Fruit fly (Drosophila melanogaster) whole organism, embryonic: ENCODE data around the gene CG16779.

Experiments used
- Aef1 ChIP-seq: fragments of 200-800 bp; sonication (Bioruptor generic); IDR thresholded peaks from 3 replicates; pipeline ENCODE4 v1.3.6; 2022; ENCODE audit warnings: missing biosample characterization, missing genetic modification characterization
- B-H1 ChIP-seq: fragments of 200-800 bp; sonication (Bioruptor generic); IDR thresholded peaks from 3 replicates; pipeline ENCODE4 v1.3.6; 2022; ENCODE audit warnings: missing biosample characterization, missing genetic modification characterization
- CG11456 ChIP-seq: fragments of 200-800 bp; sonication (Bioruptor generic); IDR thresholded peaks from 3 replicates; pipeline ENCODE4 v1.3.6; 2022; ENCODE audit warnings: missing biosample characterization, missing genetic modification characterization
- CG11723 ChIP-seq: fragments of 200-800 bp; sonication (Bioruptor generic); optimal IDR thresholded peaks from 2 replicates; lab custom pipeline; 2017; ENCODE audit warnings: missing biosample characterization, mild to moderate bottlenecking, missing genetic modification characterization
- CG13624 ChIP-seq: fragments of 200-800 bp; sonication (Bioruptor generic); optimal IDR thresholded peaks from 2 replicates; lab custom pipeline; 2016; ENCODE audit warnings: missing biosample characterization, missing genetic modification characterization
- CG13894 ChIP-seq: fragments of 200-800 bp; sonication (Bioruptor generic); optimal IDR thresholded peaks from 3 replicates; lab custom pipeline; 2018; ENCODE audit warnings: missing biosample characterization, mild to moderate bottlenecking, missing genetic modification characterization, moderate library complexity
- CG14050 ChIP-seq: fragments of 200-800 bp; sonication (Bioruptor generic); IDR thresholded peaks from 3 replicates; pipeline ENCODE4 v1.3.6; 2022; ENCODE audit warnings: missing biosample characterization, missing genetic modification characterization
- CG14667 ChIP-seq: fragments of 200-800 bp; sonication (Bioruptor generic); IDR thresholded peaks from 2 replicates; pipeline ENCODE4 v1.3.6; 2022; ENCODE audit warnings: missing biosample characterization, missing genetic modification characterization
- CG15601 ChIP-seq: fragments of 200-800 bp; sonication (Bioruptor generic); optimal IDR thresholded peaks from 3 replicates; lab custom pipeline; 2019; ENCODE audit warnings: missing biosample characterization, mild to moderate bottlenecking, missing genetic modification characterization, moderate library complexity
- CG16813 ChIP-seq: fragments of 200-800 bp; sonication (Bioruptor generic); IDR thresholded peaks from 3 replicates; pipeline ENCODE4 v1.3.6; 2022; ENCODE audit warnings: missing biosample characterization, missing genetic modification characterization; ENCODE audit not compliant: partially characterized antibody
- CG17328 ChIP-seq: fragments of 200-800 bp; sonication (Bioruptor generic); IDR thresholded peaks from 2 replicates; pipeline ENCODE4 v1.3.6; 2022; ENCODE audit warnings: missing biosample characterization, missing genetic modification characterization
- CG17359 ChIP-seq: fragments of 200-800 bp; sonication (Bioruptor generic); optimal IDR thresholded peaks from 3 replicates; lab custom pipeline; 2018; ENCODE audit warnings: missing biosample characterization, mild to moderate bottlenecking, missing genetic modification characterization, moderate library complexity
- CG18599 ChIP-seq: fragments of 200-800 bp; sonication (Bioruptor generic); optimal IDR thresholded peaks from 3 replicates; lab custom pipeline; 2017; ENCODE audit warnings: missing biosample characterization, missing genetic modification characterization, mild to moderate bottlenecking, moderate library complexity, missing genetic modification reagents
- CG18619 ChIP-seq: fragments of 200-800 bp; sonication (Bioruptor generic); optimal IDR thresholded peaks from 3 replicates; lab custom pipeline; 2017; ENCODE audit warnings: missing biosample characterization, mild to moderate bottlenecking, missing genetic modification characterization
- CG18764 ChIP-seq: fragments of 200-800 bp; sonication (Bioruptor generic); optimal IDR thresholded peaks from 3 replicates; lab custom pipeline; 2016; ENCODE audit warnings: missing biosample characterization, missing genetic modification characterization
- CG33213 ChIP-seq: fragments of 200-800 bp; sonication (Bioruptor generic); optimal IDR thresholded peaks from 3 replicates; lab custom pipeline; 2016; ENCODE audit warnings: missing biosample characterization, missing genetic modification characterization
- CG34376 ChIP-seq: fragments of 200-800 bp; sonication (Bioruptor generic); optimal IDR thresholded peaks from 2 replicates; lab custom pipeline; 2018; ENCODE audit warnings: missing biosample characterization, mild to moderate bottlenecking, missing genetic modification characterization
- CG3726 ChIP-seq: fragments of 200-800 bp; sonication (Bioruptor generic); IDR thresholded peaks from 3 replicates; pipeline ENCODE4, ENCODE4 v1.3.6; 2022; ENCODE audit warnings: missing biosample characterization, missing genetic modification characterization
- CG3847 ChIP-seq: fragments of 200-800 bp; sonication (Bioruptor generic); IDR thresholded peaks from 2 replicates; pipeline ENCODE4 v1.3.6; 2022; ENCODE audit warnings: missing biosample characterization, missing genetic modification characterization
- CG4707 ChIP-seq: fragments of 200-800 bp; sonication (Bioruptor generic); optimal IDR thresholded peaks from 2 replicates; lab custom pipeline; 2018; ENCODE audit warnings: missing biosample characterization, mild to moderate bottlenecking, missing genetic modification characterization, moderate library complexity
- CG5180 ChIP-seq: fragments of 200-800 bp; sonication (Bioruptor generic); optimal IDR thresholded peaks from 3 replicates; lab custom pipeline; 2017; ENCODE audit warnings: missing biosample characterization, missing genetic modification characterization, mild to moderate bottlenecking, moderate library complexity, missing genetic modification reagents
- CG6854 ChIP-seq: fragments of 200-800 bp; sonication (Bioruptor generic); optimal IDR thresholded peaks from 3 replicates; lab custom pipeline; 2017; ENCODE audit warnings: missing biosample characterization, mild to moderate bottlenecking, missing genetic modification characterization
- CG7987 ChIP-seq: fragments of 200-800 bp; sonication (Bioruptor generic); optimal IDR thresholded peaks from 2 replicates; lab custom pipeline; 2018; ENCODE audit warnings: missing biosample characterization, mild to moderate bottlenecking, missing genetic modification characterization, moderate library complexity
- CG8359 ChIP-seq: fragments of 200-800 bp; sonication (Bioruptor generic); optimal IDR thresholded peaks from 2 replicates; lab custom pipeline; 2017; ENCODE audit warnings: missing biosample characterization, mild to moderate bottlenecking, missing genetic modification characterization, borderline replicate concordance
- CG8924 ChIP-seq: fragments of 200-800 bp; optimal IDR thresholded peaks from 3 replicates; lab custom pipeline; 2019; ENCODE audit warnings: missing biosample characterization, mild to moderate bottlenecking, missing genetic modification characterization, moderate library complexity
- CG9797 ChIP-seq: fragments of 200-800 bp; sonication (Bioruptor generic); optimal IDR thresholded peaks from 3 replicates; lab custom pipeline; 2018; ENCODE audit warnings: missing biosample characterization, mild to moderate bottlenecking, missing genetic modification characterization
- CG9932 ChIP-seq: fragments of 200-800 bp; sonication (Bioruptor generic); IDR thresholded peaks from 2 replicates; pipeline ENCODE4 v1.3.6; 2022; ENCODE audit warnings: missing biosample characterization, missing genetic modification characterization
- Gsc ChIP-seq: fragments of 200-800 bp; sonication (Bioruptor generic); IDR thresholded peaks from 2 replicates; pipeline ENCODE4 v1.3.6; 2022; ENCODE audit warnings: missing biosample characterization, missing genetic modification characterization
- HLH54F ChIP-seq: fragments of 200-800 bp; sonication (Bioruptor generic); optimal IDR thresholded peaks from 3 replicates; lab custom pipeline; 2016; ENCODE audit warnings: missing biosample characterization, missing genetic modification characterization
- Mad ChIP-seq: fragments of 200-800 bp; sonication (Bioruptor generic); optimal IDR thresholded peaks from 2 replicates; lab custom pipeline; 2016; ENCODE audit warnings: missing biosample characterization, missing genetic modification characterization
- Pdp1 ChIP-seq, 2 experiments: fragments of 200-800 bp; sonication (Bioruptor generic); optimal IDR thresholded peaks; 3 replicates each; lab custom pipeline; 2016; ENCODE audit warnings: missing biosample characterization in 2 of 2, missing genetic modification characterization in 2 of 2, mild to moderate bottlenecking in 1 of 2, moderate library complexity in 1 of 2
- Ravus ChIP-seq: fragments of 200-800 bp; sonication (Bioruptor generic); IDR thresholded peaks from 2 replicates; pipeline ENCODE4 v1.3.6; 2022; ENCODE audit warnings: missing biosample characterization, missing genetic modification characterization
- TFAM ChIP-seq: fragments of 200-800 bp; sonication (Bioruptor generic); optimal IDR thresholded peaks from 2 replicates; lab custom pipeline; 2017; ENCODE audit warnings: missing biosample characterization, missing genetic modification characterization, inconsistent platforms
- Xbp1 ChIP-seq: fragments of 200-800 bp; sonication (Bioruptor generic); optimal IDR thresholded peaks from 3 replicates; lab custom pipeline; 2016; ENCODE audit warnings: missing biosample characterization, mild to moderate bottlenecking, missing genetic modification characterization
- ac ChIP-seq: fragments of 200-800 bp; sonication (Bioruptor generic); optimal IDR thresholded peaks from 3 replicates; lab custom pipeline; 2017; ENCODE audit warnings: missing biosample characterization, mild to moderate bottlenecking, missing genetic modification characterization
- al ChIP-seq: fragments of 200-800 bp; sonication (Bioruptor generic); IDR thresholded peaks from 2 replicates; pipeline ENCODE4 v1.3.6; 2022; ENCODE audit warnings: missing biosample characterization, missing genetic modification characterization
- bigmax ChIP-seq: fragments of 200-800 bp; sonication (Bioruptor generic); optimal IDR thresholded peaks from 2 replicates; lab custom pipeline; 2018; ENCODE audit warnings: missing biosample characterization, mild to moderate bottlenecking, missing genetic modification characterization
- chif ChIP-seq, 2 experiments: fragments of 200-800 bp; sonication (Bioruptor generic); optimal IDR thresholded peaks; 3 replicates each; lab custom pipeline; 2016; ENCODE audit warnings: missing biosample characterization in 2 of 2, missing genetic modification characterization in 2 of 2
- dm ChIP-seq: fragments of 200-800 bp; sonication (Bioruptor generic); optimal IDR thresholded peaks from 3 replicates; lab custom pipeline; 2016; ENCODE audit warnings: missing biosample characterization, missing genetic modification characterization
- fru ChIP-seq: fragments of >200 bp; optimal IDR thresholded peaks from 2 replicates; lab custom pipeline; 2017
- jumu ChIP-seq: fragments of 200-800 bp; sonication (Bioruptor generic); optimal IDR thresholded peaks from 3 replicates; lab custom pipeline; 2016; ENCODE audit warnings: missing biosample characterization, missing genetic modification characterization
- lbe ChIP-seq: fragments of 200-800 bp; sonication (Bioruptor generic); optimal IDR thresholded peaks from 2 replicates; lab custom pipeline; 2016; ENCODE audit warnings: missing biosample characterization, mild to moderate bottlenecking, missing genetic modification characterization
- nmo ChIP-seq: fragments of 200-800 bp; sonication (Bioruptor generic); optimal IDR thresholded peaks from 2 replicates; lab custom pipeline; 2018; ENCODE audit warnings: missing biosample characterization, mild to moderate bottlenecking, missing genetic modification characterization, moderate library complexity
- odd ChIP-seq: fragments of 200-800 bp; sonication (Bioruptor generic); optimal IDR thresholded peaks from 2 replicates; lab custom pipeline; 2017; ENCODE audit warnings: missing biosample characterization, mild to moderate bottlenecking, missing genetic modification characterization
- p53 ChIP-seq: fragments of 200-800 bp; sonication (Bioruptor generic); optimal IDR thresholded peaks from 2 replicates; lab custom pipeline; 2016; ENCODE audit warnings: missing biosample characterization, missing genetic modification characterization
- peb ChIP-seq: fragments of 200-800 bp; sonication (Bioruptor generic); IDR thresholded peaks from 2 replicates; pipeline ENCODE4 v1.3.6; 2022; ENCODE audit warnings: missing biosample characterization, missing genetic modification characterization
- pnt ChIP-seq: fragments of 200-800 bp; sonication (Bioruptor generic); optimal IDR thresholded peaks from 3 replicates; lab custom pipeline; 2016; ENCODE audit warnings: missing biosample characterization, missing genetic modification characterization
- row ChIP-seq: fragments of 200-800 bp; sonication (Bioruptor generic); IDR thresholded peaks from 3 replicates; pipeline ENCODE4 v1.3.6; 2022; ENCODE audit warnings: missing biosample characterization, missing genetic modification characterization
- vfl ChIP-seq: fragments of 200-800 bp; sonication (Bioruptor generic); optimal IDR thresholded peaks from 2 replicates; lab custom pipeline; 2016; ENCODE audit warnings: missing biosample characterization, missing genetic modification characterization

Gene CG16779

DNA sequence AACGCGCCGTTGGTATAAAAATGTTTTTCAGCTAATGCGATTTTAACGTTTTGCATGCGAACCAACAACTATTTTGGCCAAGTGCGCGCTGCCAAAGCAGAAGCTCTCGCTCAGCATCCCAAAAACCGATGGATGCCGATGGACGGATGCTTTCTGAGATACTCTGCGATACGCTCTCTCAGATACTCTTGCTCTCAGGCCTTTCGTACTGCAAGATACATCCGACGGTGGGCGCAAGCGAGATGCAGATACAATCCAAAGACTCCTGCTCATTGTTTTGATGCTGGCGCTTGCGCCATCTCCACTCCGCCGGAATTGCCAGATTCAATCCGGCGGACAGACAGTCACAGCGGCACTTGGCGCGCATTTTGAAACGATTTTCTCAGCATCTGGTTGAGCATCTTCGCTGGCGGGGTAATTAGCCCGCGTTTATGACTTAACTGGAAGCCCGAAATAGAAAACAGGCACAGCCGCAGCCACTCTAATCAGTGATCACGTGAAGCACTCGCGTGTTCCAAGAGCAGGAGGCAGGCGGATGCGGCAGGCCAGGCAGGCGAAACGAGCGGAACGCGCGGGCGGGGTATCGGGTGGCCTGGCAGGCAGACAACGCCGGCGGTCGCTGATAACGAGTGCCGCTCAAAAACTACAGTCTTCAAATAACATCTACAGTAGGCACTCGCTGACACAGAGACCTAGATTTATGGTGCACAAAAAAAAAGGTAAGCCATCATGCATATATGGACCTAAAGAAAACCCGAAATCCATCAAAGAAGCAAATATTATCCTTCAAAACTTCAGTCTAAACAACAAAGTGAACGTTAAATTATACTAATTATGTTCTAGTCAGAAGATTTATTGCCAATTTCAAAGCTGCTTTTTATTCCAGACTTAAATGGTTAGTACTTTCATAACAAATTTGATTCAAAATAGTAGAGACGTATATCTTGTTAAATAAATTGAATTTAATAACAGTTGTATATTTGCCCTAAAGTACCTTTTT lies at the start of gene CG16779 (continued):
- TF ChIP-seq nmo (GFP tag; lab: Kevin White, UChicago) (peak; percentile 62), odd (peak; percentile 11), pnt (GFP tag; lab: Kevin White, UChicago) (peak; percentile 9), jumu (no peak), CG15601 (tag; lab: Kevin White, UChicago) (peak; percentile 5), CG11723 (GFP tag; lab: Kevin White, UChicago) (peak; percentile 17), CG3847 (GFP tag; lab: Robert Waterston, UW) (0 out of 2 replicates have a peak, but pooled peaks have one; percentile 11), CG18619 (GFP tag; lab: Kevin White, UChicago) (peak; percentile 19), CG14667 (GFP tag; lab: Robert Waterston, UW) (no peak), CG17359 (tag; lab: Kevin White, UChicago) (no peak), CG8359 (no peak), row (GFP tag; lab: Robert Waterston, UW) (peak; percentile 71), CG18764 (GFP tag; lab: Kevin White, UChicago) (no peak), CG8924 (tag; lab: Kevin White, UChicago) (peak; percentile 14), CG11456 (GFP tag; lab: Robert Waterston, UW) (peak; percentile 60; the same call in 1 of the 3 replicates), CG13894 (tag; lab: Kevin White, UChicago) (no peak), chif (GFP tag; optimal IDR thresholded peaks at IDR 0.05; lab: Kevin White, UChicago) (peak; percentile 9 to 22), Xbp1 (GFP tag; lab: Kevin White, UChicago) (peak; percentile 24), CG17328 (GFP tag; lab: Robert Waterston, UW) (no peak), lbe (no peak), TFAM (GFP tag; lab: Kevin White, UChicago) (no peak), fru (lab: Kevin White, UChicago) (no peak), Aef1 (GFP tag; lab: Robert Waterston, UW) (no peak), Gsc (GFP tag; lab: Robert Waterston, UW) (no peak), p53 (GFP tag; lab: Kevin White, UChicago) (no peak), CG9797 (GFP tag; lab: Kevin White, UChicago) (no peak), CG34376 (GFP tag; lab: Kevin White, UChicago) (peak; percentile 60), CG13624 (GFP tag; lab: Kevin White, UChicago) (no peak), bigmax (GFP tag; lab: Kevin White, UChicago) (no peak), vfl (GFP tag; lab: Kevin White, UChicago) (no peak), CG7987 (peak; percentile 96), CG16813 (GFP tag; lab: Robert Waterston, UW) (no peak), CG9932 (GFP tag; lab: Robert Waterston, UW) (no peak), peb (GFP tag; lab: Robert Waterston, UW) (no peak), CG18599 (peak; percentile 32), CG33213 (GFP tag; lab: Kevin White, UChicago) (no peak), B-H1 (no peak), Pdp1 (GFP tag; optimal IDR thresholded peaks at IDR 0.05; lab: Kevin White, UChicago) (peak in 1 of 2 experiments; percentile 44), ac (GFP tag; lab: Kevin White, UChicago) (no peak), Mad (GFP tag; lab: Kevin White, UChicago) (no peak), CG3726 (GFP tag; lab: Robert Waterston, UW) (no peak), al (GFP tag; lab: Robert Waterston, UW) (no peak), Ravus (GFP tag; lab: Robert Waterston, UW) (no peak), CG5180 (peak; percentile 18), CG4707 (GFP tag; lab: Kevin White, UChicago) (no peak), dm (GFP tag; lab: Kevin White, UChicago) (no peak), CG6854 (GFP tag; lab: Kevin White, UChicago) (no peak), HLH54F (GFP tag; lab: Kevin White, UChicago) (no peak), CG14050 (GFP tag; lab: Robert Waterston, UW) (no peak)
